Fruit fly (Drosophila melanogaster) whole organism, embryonic: ENCODE results near the gene CG2931.

ENCODE experiments used
- Atf3 ChIP-seq: fragments of 200-800 bp; sonication (Bioruptor generic); optimal IDR thresholded peaks from 3 replicates; lab custom pipeline; 2016; ENCODE audit warnings: missing biosample characterization, missing genetic modification characterization
- Bgb ChIP-seq: fragments of 200-800 bp; sonication (Bioruptor generic); IDR thresholded peaks from 2 replicates; pipeline ENCODE4 v1.3.6; 2022; ENCODE audit warnings: missing biosample characterization, missing genetic modification characterization; ENCODE audit not compliant: partially characterized antibody
- CG10267 ChIP-seq: fragments of 200-800 bp; sonication (Bioruptor generic); optimal IDR thresholded peaks from 2 replicates; lab custom pipeline; 2018; ENCODE audit warnings: missing biosample characterization, mild to moderate bottlenecking, missing genetic modification characterization, moderate library complexity
- CG10959 ChIP-seq: fragments of 200-800 bp; sonication (Bioruptor generic); IDR thresholded peaks from 2 replicates; pipeline ENCODE4 v1.3.6; 2022; ENCODE audit warnings: missing biosample characterization, missing genetic modification characterization
- CG11093 ChIP-seq: fragments of 200-800 bp; sonication (Bioruptor generic); IDR thresholded peaks from 3 replicates; pipeline ENCODE4 v1.3.6; 2022; ENCODE audit warnings: missing biosample characterization, missing genetic modification characterization
- CG11696 ChIP-seq: fragments of 200-800 bp; sonication (Bioruptor generic); IDR thresholded peaks from 2 replicates; pipeline ENCODE4 v1.3.6; 2022; ENCODE audit warnings: missing biosample characterization, missing genetic modification characterization
- CG12155 ChIP-seq: fragments of 200-800 bp; sonication (Bioruptor generic); optimal IDR thresholded peaks from 3 replicates; lab custom pipeline; 2016; ENCODE audit warnings: missing biosample characterization, missing genetic modification characterization
- CG12769 ChIP-seq: fragments of 200-800 bp; sonication (Bioruptor generic); optimal IDR thresholded peaks from 2 replicates; lab custom pipeline; 2019; ENCODE audit warnings: missing biosample characterization, mild to moderate bottlenecking, missing genetic modification characterization, moderate library complexity
- CG12942 ChIP-seq: fragments of 200-800 bp; sonication (Bioruptor generic); optimal IDR thresholded peaks from 3 replicates; lab custom pipeline; 2016; ENCODE audit warnings: missing biosample characterization, missing genetic modification characterization
- CG14441 ChIP-seq: fragments of 200-800 bp; sonication (Bioruptor generic); IDR thresholded peaks from 2 replicates; pipeline ENCODE4 v1.3.6; 2022; ENCODE audit warnings: missing biosample characterization, missing genetic modification characterization
- CG14860 ChIP-seq: fragments of 200-800 bp; sonication (Bioruptor generic); IDR thresholded peaks from 3 replicates; pipeline ENCODE4 v1.3.6; 2022; ENCODE audit warnings: missing biosample characterization, missing genetic modification characterization; ENCODE audit not compliant: partially characterized antibody
- CG15011 ChIP-seq: fragments of 200-800 bp; sonication (Bioruptor generic); optimal IDR thresholded peaks from 3 replicates; lab custom pipeline; 2018; ENCODE audit warnings: missing biosample characterization, mild to moderate bottlenecking, missing genetic modification characterization
- CG1602 ChIP-seq: fragments of 200-800 bp; sonication (Bioruptor generic); optimal IDR thresholded peaks from 3 replicates; lab custom pipeline; 2016; ENCODE audit warnings: missing biosample characterization, missing genetic modification characterization
- CG17328 ChIP-seq: fragments of 200-800 bp; sonication (Bioruptor generic); IDR thresholded peaks from 2 replicates; pipeline ENCODE4 v1.3.6; 2022; ENCODE audit warnings: missing biosample characterization, missing genetic modification characterization
- CG17802 ChIP-seq: fragments of 200-800 bp; sonication (Bioruptor generic); optimal IDR thresholded peaks from 2 replicates; lab custom pipeline; 2018; ENCODE audit warnings: missing biosample characterization, mild to moderate bottlenecking, missing genetic modification characterization, moderate library complexity
- CG30431 ChIP-seq: fragments of 200-800 bp; sonication (Bioruptor generic); optimal IDR thresholded peaks from 2 replicates; lab custom pipeline; 2017; ENCODE audit warnings: missing biosample characterization, missing genetic modification characterization
- CG32767 ChIP-seq: fragments of 200-800 bp; sonication (Bioruptor generic); IDR thresholded peaks from 2 replicates; pipeline ENCODE4 v1.3.6; 2022; ENCODE audit warnings: missing biosample characterization, missing genetic modification characterization
- CG4282 ChIP-seq: fragments of 200-800 bp; sonication (Bioruptor generic); optimal IDR thresholded peaks from 2 replicates; lab custom pipeline; 2016; ENCODE audit warnings: missing biosample characterization, missing genetic modification characterization
- CG4360 ChIP-seq: fragments of 200-800 bp; sonication (Bioruptor generic); IDR thresholded peaks from 2 replicates; pipeline ENCODE4 v1.3.6; 2022; ENCODE audit warnings: missing biosample characterization, missing genetic modification characterization
- CG6791 ChIP-seq: fragments of 200-800 bp; sonication (Bioruptor generic); IDR thresholded peaks from 3 replicates; pipeline ENCODE4 v1.3.6; 2022; ENCODE audit warnings: missing biosample characterization, missing genetic modification characterization; ENCODE audit not compliant: partially characterized antibody
- CG8359 ChIP-seq: fragments of 200-800 bp; sonication (Bioruptor generic); optimal IDR thresholded peaks from 2 replicates; lab custom pipeline; 2017; ENCODE audit warnings: missing biosample characterization, mild to moderate bottlenecking, missing genetic modification characterization, borderline replicate concordance
- CG8478 ChIP-seq: fragments of >200 bp; optimal IDR thresholded peaks from 2 replicates; lab custom pipeline; 2018
- CG9797 ChIP-seq: fragments of 200-800 bp; sonication (Bioruptor generic); optimal IDR thresholded peaks from 3 replicates; lab custom pipeline; 2018; ENCODE audit warnings: missing biosample characterization, mild to moderate bottlenecking, missing genetic modification characterization
- CG9876 ChIP-seq: fragments of 200-800 bp; sonication (Bioruptor generic); optimal IDR thresholded peaks from 2 replicates; lab custom pipeline; 2016; ENCODE audit warnings: missing biosample characterization, missing genetic modification characterization
- CkIIα-i1 ChIP-seq: fragments of 200-800 bp; sonication (Bioruptor generic); IDR thresholded peaks from 2 replicates; pipeline ENCODE4 v1.3.6; 2022; ENCODE audit warnings: missing biosample characterization, missing genetic modification characterization
- E2f1 ChIP-seq: fragments of 200-800 bp; sonication (Bioruptor generic); IDR thresholded peaks from 2 replicates; pipeline ENCODE4 v1.3.6; 2022; ENCODE audit warnings: missing biosample characterization, missing genetic modification characterization
- H15 ChIP-seq: fragments of 200-800 bp; sonication (Bioruptor generic); IDR thresholded peaks from 3 replicates; pipeline ENCODE4 v1.3.6; 2022; ENCODE audit warnings: missing biosample characterization, missing genetic modification characterization
- HLHmδ ChIP-seq: fragments of 200-800 bp; sonication (Bioruptor generic); optimal IDR thresholded peaks from 2 replicates; lab custom pipeline; 2018; ENCODE audit warnings: missing biosample characterization, mild to moderate bottlenecking, missing genetic modification characterization, moderate library complexity
- MTF-1 ChIP-seq: fragments of 200-800 bp; sonication (Bioruptor generic); optimal IDR thresholded peaks from 2 replicates; lab custom pipeline; 2018; ENCODE audit warnings: missing biosample characterization, mild to moderate bottlenecking, missing genetic modification characterization, borderline replicate concordance
- Scr ChIP-seq: fragments of 200-800 bp; sonication (Bioruptor generic); IDR thresholded peaks from 2 replicates; pipeline ENCODE4 v1.3.6; 2022; ENCODE audit warnings: missing biosample characterization, missing genetic modification characterization; ENCODE audit not compliant: partially characterized antibody
- Side ChIP-seq: fragments of 200-800 bp; sonication (Bioruptor generic); optimal IDR thresholded peaks from 2 replicates; lab custom pipeline; 2016; ENCODE audit warnings: missing biosample characterization, missing genetic modification characterization
- YL-1 ChIP-seq: fragments of 200-800 bp; sonication (Bioruptor generic); optimal IDR thresholded peaks from 3 replicates; lab custom pipeline; 2017; ENCODE audit warnings: missing biosample characterization, mild to moderate bottlenecking, missing genetic modification characterization
- ase ChIP-seq: fragments of 200-800 bp; sonication (Bioruptor generic); IDR thresholded peaks from 3 replicates; pipeline ENCODE4 v1.3.6; 2022; ENCODE audit warnings: missing biosample characterization, missing genetic modification characterization
- ato ChIP-seq: fragments of 200-800 bp; sonication (Bioruptor generic); IDR thresholded peaks from 2 replicates; pipeline ENCODE4 v1.3.6; 2022; ENCODE audit warnings: missing biosample characterization, missing genetic modification characterization; ENCODE audit not compliant: partially characterized antibody
- crc ChIP-seq: fragments of 200-800 bp; sonication (Bioruptor generic); optimal IDR thresholded peaks from 2 replicates; lab custom pipeline; 2016; ENCODE audit warnings: missing biosample characterization, missing genetic modification characterization
- grn ChIP-seq: fragments of 200-800 bp; sonication (Bioruptor generic); optimal IDR thresholded peaks from 3 replicates; lab custom pipeline; 2017; ENCODE audit warnings: missing biosample characterization, missing genetic modification characterization
- gsb-n ChIP-seq: fragments of 200-800 bp; sonication (Bioruptor generic); optimal IDR thresholded peaks from 3 replicates; lab custom pipeline; 2018; ENCODE audit warnings: missing biosample characterization, mild to moderate bottlenecking, missing genetic modification characterization
- h ChIP-seq: fragments of >200 bp; optimal IDR thresholded peaks from 2 replicates; lab custom pipeline; 2017
- ind ChIP-seq: fragments of 200-800 bp; sonication (Bioruptor generic); optimal IDR thresholded peaks from 3 replicates; lab custom pipeline; 2016; ENCODE audit warnings: missing biosample characterization, missing genetic modification characterization
- insv ChIP-seq, 2 experiments: fragments of 200-800 bp; sonication (Bioruptor generic); optimal IDR thresholded peaks; 3 replicates each; lab custom pipeline; 2016 to 2018; ENCODE audit warnings: missing biosample characterization in 2 of 2, missing genetic modification characterization in 2 of 2
- klu ChIP-seq: fragments of 200-800 bp; sonication (Bioruptor generic); IDR thresholded peaks from 2 replicates; pipeline ENCODE4 v1.3.6; 2022; ENCODE audit warnings: missing biosample characterization, missing genetic modification characterization
- lola ChIP-seq, 3 experiments: fragments of >200 bp in 2 of 3; fragments of 200-800 bp in 1 of 3; sonication (Bioruptor generic) in 1 of 3; optimal IDR thresholded peaks; 2 replicates each; lab custom pipeline; 2017 to 2019; ENCODE audit warnings: missing biosample characterization in 3 of 3, missing genetic modification characterization in 3 of 3, mild to moderate bottlenecking in 1 of 3, moderate library complexity in 1 of 3
- mam ChIP-seq: fragments of 200-800 bp; sonication (Bioruptor generic); optimal IDR thresholded peaks from 3 replicates; lab custom pipeline; 2016; ENCODE audit warnings: missing biosample characterization, missing genetic modification characterization
- nau ChIP-seq: fragments of 200-800 bp; sonication (Bioruptor generic); optimal IDR thresholded peaks from 3 replicates; lab custom pipeline; 2017; ENCODE audit warnings: missing biosample characterization, mild to moderate bottlenecking, missing genetic modification characterization, missing genetic modification reagents
- pfk ChIP-seq: fragments of 200-800 bp; sonication (Bioruptor generic); optimal IDR thresholded peaks from 2 replicates; lab custom pipeline; 2018; ENCODE audit warnings: missing biosample characterization, mild to moderate bottlenecking, missing genetic modification characterization, moderate library complexity
- salm ChIP-seq: fragments of 200-800 bp; sonication (Bioruptor generic); optimal IDR thresholded peaks from 2 replicates; lab custom pipeline; 2018; ENCODE audit warnings: missing biosample characterization, mild to moderate bottlenecking, missing genetic modification characterization
- sd ChIP-seq: fragments of 200-800 bp; sonication (Bioruptor generic); optimal IDR thresholded peaks from 3 replicates; lab custom pipeline; 2018; ENCODE audit warnings: missing biosample characterization, mild to moderate bottlenecking, missing genetic modification characterization, moderate library complexity
- slou ChIP-seq: fragments of 200-800 bp; sonication (Bioruptor generic); optimal IDR thresholded peaks from 3 replicates; lab custom pipeline; 2016; ENCODE audit warnings: missing biosample characterization, missing genetic modification characterization
- sug ChIP-seq: fragments of 200-800 bp; optimal IDR thresholded peaks from 2 replicates; lab custom pipeline; 2019; ENCODE audit warnings: missing biosample characterization, mild to moderate bottlenecking, missing genetic modification characterization, moderate library complexity
- zen ChIP-seq: fragments of 200-800 bp; sonication (Bioruptor generic); optimal IDR thresholded peaks from 3 replicates; lab custom pipeline; 2018; ENCODE audit warnings: missing biosample characterization, mild to moderate bottlenecking, missing genetic modification characterization, moderate library complexity
- zf30C ChIP-seq: fragments of 200-800 bp; sonication (Bioruptor generic); optimal IDR thresholded peaks from 3 replicates; lab custom pipeline; 2018; ENCODE audit warnings: missing biosample characterization, mild to moderate bottlenecking, missing genetic modification characterization

CG2931 gene

dm6 chr3R:5606477-5606876 is 38.1 kb upstream of the CG2931 start, which contains the start of gene asl (continued):
- TF ChIP-seq CG14441 (peak; percentile 58; the same call in 1 of the 2 replicates), Scr (GFP tag; lab: Robert Waterston, UW) (0 out of 2 replicates have a peak, but pooled peaks have one; percentile 20), Bgb (peak; percentile 44; the same call in 1 of the 2 replicates), lola (GFP tag; optimal IDR thresholded peaks at IDR 0.05; lab: Kevin White, UChicago) (peak in 2 of 3 experiments; percentile 71 to 98), CkIIα-i1 (no peak), YL-1 (GFP tag; lab: Kevin White, UChicago) (peak; percentile 91), CG9797 (GFP tag; lab: Kevin White, UChicago) (peak; percentile 61), CG17328 (GFP tag; lab: Robert Waterston, UW) (peak; percentile 57), CG14860 (GFP tag; lab: Robert Waterston, UW) (no peak), E2f1 (GFP tag; lab: Robert Waterston, UW) (peak; percentile 61), Atf3 (GFP tag; lab: Kevin White, UChicago) (no peak), gsb-n (tag; lab: Kevin White, UChicago) (no peak), zen (tag; lab: Kevin White, UChicago) (peak; percentile 68), CG12942 (GFP tag; lab: Kevin White, UChicago) (peak; percentile 4), salm (no peak), CG12769 (peak; percentile 71), CG6791 (GFP tag; lab: Robert Waterston, UW) (peak; percentile 57; the same call in 1 of the 3 replicates), CG15011 (GFP tag; lab: Kevin White, UChicago) (no peak), zf30C (GFP tag; lab: Kevin White, UChicago) (peak; percentile 10), crc (GFP tag; lab: Kevin White, UChicago) (peak; percentile 49), CG8478 (no peak), CG30431 (GFP tag; lab: Kevin White, UChicago) (no peak), CG10959 (no peak), CG9876 (peak; percentile 19), h (lab: Kevin White, UChicago) (no peak), slou (GFP tag; lab: Kevin White, UChicago) (no peak), insv (GFP tag; optimal IDR thresholded peaks at IDR 0.05; lab: Kevin White, UChicago) (peak in 1 of 2 experiments; percentile 77), ato (GFP tag; lab: Robert Waterston, UW) (no peak), grn (GFP tag; lab: Kevin White, UChicago) (no peak), HLHmδ (GFP tag; lab: Kevin White, UChicago) (no peak), sug (tag; lab: Kevin White, UChicago) (peak; percentile 64), sd (tag; lab: Kevin White, UChicago) (peak; percentile 82), CG4282 (GFP tag; lab: Kevin White, UChicago) (no peak), Side (peak; percentile 23), ind (GFP tag; lab: Kevin White, UChicago) (no peak), CG17802 (tag; lab: Kevin White, UChicago) (peak; percentile 90), ase (GFP tag; lab: Robert Waterston, UW) (peak; percentile 55; the same call in 1 of the 3 replicates), CG8359 (GFP tag; lab: Kevin White, UChicago) (peak; percentile 26), mam (GFP tag; lab: Kevin White, UChicago) (peak; percentile 44), CG4360 (GFP tag; lab: Robert Waterston, UW) (no peak), CG10267 (tag; lab: Kevin White, UChicago) (peak; percentile 80), MTF-1 (GFP tag; lab: Kevin White, UChicago) (no peak), H15 (no peak), klu (GFP tag; lab: Robert Waterston, UW) (no peak), pfk (GFP tag; lab: Kevin White, UChicago) (no peak), CG1602 (GFP tag; lab: Kevin White, UChicago) (peak; percentile 38), CG32767 (GFP tag; lab: Robert Waterston, UW) (0 out of 2 replicates have a peak, but pooled peaks have one; percentile 43), CG12155 (GFP tag; lab: Kevin White, UChicago) (peak; percentile 63), CG11093 (GFP tag; lab: Robert Waterston, UW) (no peak), nau (GFP tag; lab: Kevin White, UChicago) (no peak), CG11696 (GFP tag; lab: Robert Waterston, UW) (0 out of 2 replicates have a peak, but pooled peaks have one; percentile 26)
